Fruit fly (Drosophila melanogaster) whole organism, embryonic: ENCODE data around the gene RpL13.
A peak's percentile ranks its signal among the peaks of the same experiment; 100 is the strongest.

ENCODE experiments used
- Bgb ChIP-seq: fragments of 200-800 bp; sonication (Bioruptor generic); IDR thresholded peaks from 2 replicates; pipeline ENCODE4 v1.3.6; 2022; ENCODE audit warnings: missing biosample characterization, missing genetic modification characterization; ENCODE audit not compliant: partially characterized antibody
- CG10274 ChIP-seq: fragments of 200-800 bp; sonication (Bioruptor generic); optimal IDR thresholded peaks from 3 replicates; lab custom pipeline; 2017; ENCODE audit warnings: missing biosample characterization, mild to moderate bottlenecking, missing genetic modification characterization
- CG12155 ChIP-seq: fragments of 200-800 bp; sonication (Bioruptor generic); optimal IDR thresholded peaks from 3 replicates; lab custom pipeline; 2016; ENCODE audit warnings: missing biosample characterization, missing genetic modification characterization
- CG12219 ChIP-seq: fragments of 200-800 bp; sonication (Bioruptor generic); optimal IDR thresholded peaks from 3 replicates; lab custom pipeline; 2018; ENCODE audit warnings: missing biosample characterization, mild to moderate bottlenecking, missing genetic modification characterization
- CG13296 ChIP-seq: fragments of 200-800 bp; sonication (Bioruptor generic); optimal IDR thresholded peaks from 3 replicates; lab custom pipeline; 2018; ENCODE audit warnings: missing biosample characterization, mild to moderate bottlenecking, missing genetic modification characterization
- CG13775 ChIP-seq: fragments of 200-800 bp; sonication (Bioruptor generic); optimal IDR thresholded peaks from 3 replicates; lab custom pipeline; 2017; ENCODE audit warnings: missing biosample characterization, mild to moderate bottlenecking, missing genetic modification characterization
- CG14860 ChIP-seq: fragments of 200-800 bp; sonication (Bioruptor generic); IDR thresholded peaks from 3 replicates; pipeline ENCODE4 v1.3.6; 2022; ENCODE audit warnings: missing biosample characterization, missing genetic modification characterization; ENCODE audit not compliant: partially characterized antibody
- CG15073 ChIP-seq: fragments of 200-800 bp; sonication (Bioruptor generic); optimal IDR thresholded peaks from 2 replicates; lab custom pipeline; 2016; ENCODE audit warnings: missing biosample characterization, missing genetic modification characterization
- CG17612 ChIP-seq: fragments of 200-800 bp; sonication (Bioruptor generic); IDR thresholded peaks from 2 replicates; pipeline ENCODE4 v1.3.6; 2022; ENCODE audit warnings: missing biosample characterization, missing genetic modification characterization
- CG17829 ChIP-seq: fragments of 200-800 bp; optimal IDR thresholded peaks from 2 replicates; lab custom pipeline; 2019; ENCODE audit warnings: missing biosample characterization, mild to moderate bottlenecking, missing genetic modification characterization, moderate library complexity
- CG2129 ChIP-seq: fragments of 200-800 bp; sonication (Bioruptor generic); IDR thresholded peaks from 2 replicates; pipeline ENCODE4 v1.3.6; 2022; ENCODE audit warnings: missing biosample characterization, missing genetic modification characterization; ENCODE audit not compliant: partially characterized antibody
- CG2199 ChIP-seq: fragments of 200-800 bp; sonication (Bioruptor generic); IDR thresholded peaks from 3 replicates; pipeline ENCODE4 v1.3.6; 2022; ENCODE audit warnings: missing biosample characterization, missing genetic modification characterization
- CG30020 ChIP-seq: fragments of 200-800 bp; optimal IDR thresholded peaks from 2 replicates; lab custom pipeline; 2019; ENCODE audit warnings: missing biosample characterization, mild to moderate bottlenecking, missing genetic modification characterization, moderate library complexity
- CG8290 ChIP-seq, 3 experiments: fragments of 200-800 bp; sonication (Bioruptor generic); optimal IDR thresholded peaks; 2 replicates each; lab custom pipeline; 2016 to 2019; ENCODE audit warnings: missing biosample characterization in 3 of 3, missing genetic modification characterization in 3 of 3, mild to moderate bottlenecking in 2 of 3, moderate library complexity in 1 of 3
- CG8924 ChIP-seq: fragments of 200-800 bp; optimal IDR thresholded peaks from 3 replicates; lab custom pipeline; 2019; ENCODE audit warnings: missing biosample characterization, mild to moderate bottlenecking, missing genetic modification characterization, moderate library complexity
- CG9876 ChIP-seq: fragments of 200-800 bp; sonication (Bioruptor generic); optimal IDR thresholded peaks from 2 replicates; lab custom pipeline; 2016; ENCODE audit warnings: missing biosample characterization, missing genetic modification characterization
- CHES-1-like ChIP-seq: fragments of 200-800 bp; sonication (Bioruptor generic); optimal IDR thresholded peaks from 2 replicates; lab custom pipeline; 2016; ENCODE audit warnings: missing biosample characterization, missing genetic modification characterization
- Camta ChIP-seq: fragments of 200-800 bp; sonication (Bioruptor generic); optimal IDR thresholded peaks from 2 replicates; lab custom pipeline; 2016; ENCODE audit warnings: missing biosample characterization, missing genetic modification characterization
- Eip74EF ChIP-seq, 2 experiments: fragments of 200-800 bp in 1 of 2; fragments of >200 bp in 1 of 2; sonication (Bioruptor generic) in 1 of 2; optimal IDR thresholded peaks; 2 replicates each; lab custom pipeline; 2017 to 2019; ENCODE audit warnings: missing biosample characterization in 2 of 2, missing genetic modification characterization in 2 of 2, mild to moderate bottlenecking in 1 of 2, moderate library complexity in 1 of 2
- Gug ChIP-seq: fragments of 200-800 bp; sonication (Bioruptor generic); IDR thresholded peaks from 4 replicates; pipeline ENCODE4 v1.3.6; 2022; ENCODE audit warnings: missing biosample characterization, missing genetic modification characterization
- Hand ChIP-seq: fragments of 200-800 bp; sonication (Bioruptor generic); optimal IDR thresholded peaks from 2 replicates; lab custom pipeline; 2017; ENCODE audit warnings: mild to moderate bottlenecking, missing biosample characterization, missing genetic modification reagents, missing genetic modification characterization
- Hey ChIP-seq: fragments of 200-800 bp; sonication (Bioruptor generic); optimal IDR thresholded peaks from 3 replicates; lab custom pipeline; 2018; ENCODE audit warnings: missing biosample characterization, mild to moderate bottlenecking, missing genetic modification characterization
- Lim3 ChIP-seq: fragments of 200-800 bp; sonication (Bioruptor generic); IDR thresholded peaks from 2 replicates; pipeline ENCODE4 v1.3.6; 2022; ENCODE audit warnings: missing biosample characterization, missing genetic modification characterization
- Mes4 ChIP-seq: fragments of 200-800 bp; sonication (Bioruptor generic); optimal IDR thresholded peaks from 2 replicates; lab custom pipeline; 2016; ENCODE audit warnings: missing biosample characterization, missing genetic modification characterization
- NFAT ChIP-seq: fragments of 200-800 bp; sonication (Bioruptor generic); IDR thresholded peaks from 2 replicates; pipeline ENCODE4 v1.3.6; 2022; ENCODE audit warnings: missing biosample characterization, missing genetic modification characterization
- Sox100B ChIP-seq: fragments of 200-800 bp; sonication (Bioruptor generic); optimal IDR thresholded peaks from 3 replicates; lab custom pipeline; 2018; ENCODE audit warnings: missing biosample characterization, mild to moderate bottlenecking, missing genetic modification characterization
- TFAM ChIP-seq: fragments of 200-800 bp; sonication (Bioruptor generic); optimal IDR thresholded peaks from 2 replicates; lab custom pipeline; 2017; ENCODE audit warnings: missing biosample characterization, missing genetic modification characterization, inconsistent platforms
- Usf ChIP-seq: fragments of 200-800 bp; sonication (Bioruptor generic); optimal IDR thresholded peaks from 2 replicates; lab custom pipeline; 2017; ENCODE audit warnings: missing genotype, missing biosample characterization, missing genetic modification characterization
- Xbp1 ChIP-seq: fragments of 200-800 bp; sonication (Bioruptor generic); optimal IDR thresholded peaks from 3 replicates; lab custom pipeline; 2016; ENCODE audit warnings: missing biosample characterization, mild to moderate bottlenecking, missing genetic modification characterization
- aop ChIP-seq: fragments of 200-800 bp; sonication (Bioruptor generic); IDR thresholded peaks from 2 replicates; pipeline ENCODE4 v1.3.6; 2022; ENCODE audit warnings: missing biosample characterization, missing genetic modification characterization
- ap ChIP-seq: fragments of 200-800 bp; sonication (Bioruptor generic); IDR thresholded peaks from 2 replicates; pipeline ENCODE4 v1.3.6; 2022; ENCODE audit warnings: missing biosample characterization, missing genetic modification characterization
- btn ChIP-seq: fragments of 200-800 bp; sonication (Bioruptor generic); optimal IDR thresholded peaks from 2 replicates; lab custom pipeline; 2016; ENCODE audit warnings: missing biosample characterization, missing genetic modification characterization
- chinmo ChIP-seq: fragments of 200-800 bp; sonication (Bioruptor generic); IDR thresholded peaks from 4 replicates; pipeline ENCODE4 v1.3.6; 2022; ENCODE audit warnings: missing biosample characterization, missing genetic modification characterization; ENCODE audit not compliant: partially characterized antibody
- cwo ChIP-seq: fragments of 200-800 bp; sonication (Bioruptor generic); optimal IDR thresholded peaks from 3 replicates; lab custom pipeline; 2017; ENCODE audit warnings: missing biosample characterization, missing genetic modification characterization, mild to moderate bottlenecking, moderate library complexity, missing genetic modification reagents
- dimm ChIP-seq: fragments of 200-800 bp; sonication (Bioruptor generic); IDR thresholded peaks from 2 replicates; pipeline ENCODE4 v1.3.6; 2022; ENCODE audit warnings: missing biosample characterization, missing genetic modification characterization
- fd102C ChIP-seq: fragments of 200-800 bp; sonication (Bioruptor generic); optimal IDR thresholded peaks from 2 replicates; lab custom pipeline; 2018; ENCODE audit warnings: missing biosample characterization, mild to moderate bottlenecking, missing genetic modification characterization, moderate library complexity
- gem ChIP-seq: fragments of 200-800 bp; sonication (Bioruptor generic); optimal IDR thresholded peaks from 2 replicates; lab custom pipeline; 2019; ENCODE audit warnings: missing biosample characterization, mild to moderate bottlenecking, missing genetic modification characterization, moderate library complexity
- gfzf ChIP-seq: fragments of 200-800 bp; sonication (Bioruptor generic); optimal IDR thresholded peaks from 2 replicates; lab custom pipeline; 2016; ENCODE audit warnings: missing biosample characterization, mild to moderate bottlenecking, missing genetic modification characterization, moderate library complexity
- grau ChIP-seq: fragments of 200-800 bp; optimal IDR thresholded peaks from 3 replicates; lab custom pipeline; 2019; ENCODE audit warnings: missing biosample characterization, mild to moderate bottlenecking, missing genetic modification characterization, moderate library complexity
- knrl ChIP-seq: fragments of 200-800 bp; sonication (Bioruptor generic); IDR thresholded peaks from 3 replicates; pipeline ENCODE4 v1.3.6; 2022; ENCODE audit warnings: missing biosample characterization, missing genetic modification characterization; ENCODE audit not compliant: partially characterized antibody
- lmd ChIP-seq: fragments of 200-800 bp; sonication (Bioruptor generic); IDR thresholded peaks from 2 replicates; pipeline ENCODE4 v1.3.6; 2022; ENCODE audit warnings: missing biosample characterization, missing genetic modification characterization
- oc ChIP-seq: fragments of 200-800 bp; sonication (Bioruptor generic); optimal IDR thresholded peaks from 2 replicates; lab custom pipeline; 2018; ENCODE audit warnings: missing biosample characterization, mild to moderate bottlenecking, missing genetic modification characterization, moderate library complexity
- prd ChIP-seq, 3 experiments: fragments of >200 bp in 2 of 3; fragments of 200-800 bp in 1 of 3; sonication (Bioruptor generic) in 1 of 3; optimal IDR thresholded peaks in 2 of 3; IDR thresholded peaks in 1 of 3; 2 replicates in 2 of 3; 3 replicates in 1 of 3; pipeline versions ENCODE4 v1.3.6 to Lab custom; 2017 to 2022; ENCODE audit warnings: missing biosample characterization in 1 of 3, missing genetic modification characterization in 1 of 3
- slou ChIP-seq: fragments of 200-800 bp; sonication (Bioruptor generic); optimal IDR thresholded peaks from 3 replicates; lab custom pipeline; 2016; ENCODE audit warnings: missing biosample characterization, missing genetic modification characterization
- tio ChIP-seq: fragments of 200-800 bp; sonication (Bioruptor generic); optimal IDR thresholded peaks from 2 replicates; lab custom pipeline; 2017; ENCODE audit warnings: missing biosample characterization, missing genetic modification characterization, inconsistent platforms
- tna ChIP-seq: fragments of 200-800 bp; sonication (Bioruptor generic); IDR thresholded peaks from 2 replicates; pipeline ENCODE4 v1.3.6; 2022; ENCODE audit warnings: missing biosample characterization, missing genetic modification characterization; ENCODE audit not compliant: partially characterized antibody
- zen2 ChIP-seq: fragments of 200-800 bp; sonication (Bioruptor generic); IDR thresholded peaks from 3 replicates; pipeline ENCODE4 v1.3.6; 2022; ENCODE audit warnings: missing biosample characterization, missing genetic modification characterization; ENCODE audit not compliant: partially characterized antibody
- zfh2 ChIP-seq: fragments of 200-800 bp; sonication (Bioruptor generic); optimal IDR thresholded peaks from 2 replicates; lab custom pipeline; 2016; ENCODE audit warnings: missing biosample characterization, missing genetic modification characterization

The RpL13 gene

dm6 chr2L:9938631-9939256 is 28.4 kb upstream of the RpL13 start, which contains the start of the genes Datp and CG4619 (continued):
- TF ChIP-seq tna (GFP tag; lab: Robert Waterston, UW) (no peak), gfzf (GFP tag; lab: Kevin White, UChicago) (no peak), CG13775 (GFP tag; lab: Kevin White, UChicago) (no peak), tio (GFP tag; lab: Kevin White, UChicago) (no peak), gem (tag; lab: Kevin White, UChicago) (no peak), CG8290 (GFP tag; optimal IDR thresholded peaks at IDR 0.05; lab: Kevin White, UChicago) (no peak), CG8290 (tag; optimal IDR thresholded peaks at IDR 0.05; lab: Kevin White, UChicago) (no peak), NFAT (GFP tag; lab: Robert Waterston, UW) (peak; percentile 76), grau (no peak), prd (optimal IDR thresholded peaks at IDR 0.05; lab: Kevin White, UChicago) (no peak), prd (GFP tag; IDR thresholded peaks at IDR 0.05; lab: Robert Waterston, UW) (peak; percentile 20; the same call in 1 of the 3 replicates), Xbp1 (GFP tag; lab: Kevin White, UChicago) (peak; percentile 61), Lim3 (GFP tag; lab: Robert Waterston, UW) (no peak), CG17829 (tag; lab: Kevin White, UChicago) (no peak), lmd (GFP tag; lab: Robert Waterston, UW) (no peak), Camta (GFP tag; lab: Kevin White, UChicago) (no peak), Bgb (GFP tag; lab: Robert Waterston, UW) (peak; percentile 8; the same call in 1 of the 2 replicates), Sox100B (GFP tag; lab: Kevin White, UChicago) (no peak), Hey (no peak), Hand (GFP tag; lab: Kevin White, UChicago) (no peak), Eip74EF (GFP tag; optimal IDR thresholded peaks at IDR 0.05; lab: Kevin White, UChicago) (no peak), CG17612 (GFP tag; lab: Robert Waterston, UW) (no peak), oc (tag; lab: Kevin White, UChicago) (no peak), CG30020 (tag; lab: Kevin White, UChicago) (no peak), dimm (GFP tag; lab: Robert Waterston, UW) (no peak), zfh2 (GFP tag; lab: Kevin White, UChicago) (peak; percentile 77), CG13296 (no peak), knrl (GFP tag; lab: Robert Waterston, UW) (0 out of 3 replicates have a peak, but pooled peaks have one; percentile 24), btn (GFP tag; lab: Kevin White, UChicago) (no peak), Usf (GFP tag; lab: Kevin White, UChicago) (no peak), CG9876 (GFP tag; lab: Kevin White, UChicago) (peak; percentile 48), Mes4 (GFP tag; lab: Kevin White, UChicago) (no peak), Gug (GFP tag; lab: Robert Waterston, UW) (no peak; the same call in 3 of the 4 replicates), CG12219 (GFP tag; lab: Kevin White, UChicago) (peak; percentile 13), aop (GFP tag; lab: Robert Waterston, UW) (no peak), cwo (no peak), CG10274 (no peak), CG12155 (GFP tag; lab: Kevin White, UChicago) (peak; percentile 11), CG2129 (GFP tag; lab: Robert Waterston, UW) (no peak), CG15073 (GFP tag; lab: Kevin White, UChicago) (no peak), CG2199 (GFP tag; lab: Robert Waterston, UW) (no peak), slou (no peak), CHES-1-like (GFP tag; lab: Kevin White, UChicago) (peak; percentile 29), chinmo (GFP tag; lab: Robert Waterston, UW) (no peak), CG8924 (tag; lab: Kevin White, UChicago) (no peak), zen2 (no peak), fd102C (no peak), ap (GFP tag; lab: Robert Waterston, UW) (no peak), CG14860 (GFP tag; lab: Robert Waterston, UW) (0 out of 3 replicates have a peak, but pooled peaks have one; percentile 7), TFAM (GFP tag; lab: Kevin White, UChicago) (no peak)
